Fruit fly (Drosophila melanogaster) whole organism, embryonic: ENCODE measurements around the gene CG14424.
A peak's percentile ranks its signal among the peaks of the same experiment; 100 is the strongest.

Experiments
- Abd-B ChIP-seq: fragments of 200-800 bp; sonication (Bioruptor generic); optimal IDR thresholded peaks from 2 replicates; lab custom pipeline; 2018; ENCODE audit warnings: missing biosample characterization, mild to moderate bottlenecking, missing genetic modification characterization, moderate library complexity
- Ada2b ChIP-seq: fragments of 200-800 bp; sonication (Bioruptor generic); IDR thresholded peaks from 2 replicates; pipeline ENCODE4 v1.3.6; 2022; ENCODE audit warnings: missing biosample characterization, missing genetic modification characterization
- Adf1 ChIP-seq: fragments of 200-800 bp; sonication (Bioruptor generic); IDR thresholded peaks from 2 replicates; pipeline ENCODE4 v1.3.6; 2022; ENCODE audit warnings: missing biosample characterization, missing genetic modification characterization
- Antp ChIP-seq: fragments of 200-800 bp; sonication (Bioruptor generic); optimal IDR thresholded peaks from 3 replicates; lab custom pipeline; 2016; ENCODE audit warnings: missing biosample characterization, missing genetic modification characterization
- Atf-2 ChIP-seq: fragments of 200-800 bp; sonication (Bioruptor generic); optimal IDR thresholded peaks from 2 replicates; lab custom pipeline; 2016; ENCODE audit warnings: missing biosample characterization, missing genetic modification characterization
- BEAF-32 ChIP-seq: fragments of 200-800 bp; sonication (Bioruptor generic); optimal IDR thresholded peaks from 3 replicates; lab custom pipeline; 2017; ENCODE audit warnings: missing biosample characterization, missing genetic modification characterization, mild to moderate bottlenecking, moderate library complexity, missing genetic modification reagents
- Blimp-1 ChIP-seq: fragments of 200-800 bp; sonication (Bioruptor generic); optimal IDR thresholded peaks from 3 replicates; lab custom pipeline; 2018; ENCODE audit warnings: missing biosample characterization, missing genetic modification characterization, mild to moderate bottlenecking, moderate library complexity, missing genetic modification reagents
- Bteb2 ChIP-seq: fragments of 200-800 bp; sonication (Bioruptor generic); optimal IDR thresholded peaks from 2 replicates; lab custom pipeline; 2016; ENCODE audit warnings: missing biosample characterization, missing genetic modification characterization
- CG10267 ChIP-seq: fragments of 200-800 bp; sonication (Bioruptor generic); optimal IDR thresholded peaks from 2 replicates; lab custom pipeline; 2018; ENCODE audit warnings: missing biosample characterization, mild to moderate bottlenecking, missing genetic modification characterization, moderate library complexity
- CG11696 ChIP-seq: fragments of 200-800 bp; sonication (Bioruptor generic); IDR thresholded peaks from 2 replicates; pipeline ENCODE4 v1.3.6; 2022; ENCODE audit warnings: missing biosample characterization, missing genetic modification characterization
- CG12155 ChIP-seq: fragments of 200-800 bp; sonication (Bioruptor generic); optimal IDR thresholded peaks from 3 replicates; lab custom pipeline; 2016; ENCODE audit warnings: missing biosample characterization, missing genetic modification characterization
- CG12219 ChIP-seq: fragments of 200-800 bp; sonication (Bioruptor generic); optimal IDR thresholded peaks from 3 replicates; lab custom pipeline; 2018; ENCODE audit warnings: missing biosample characterization, mild to moderate bottlenecking, missing genetic modification characterization
- CG12769 ChIP-seq: fragments of 200-800 bp; sonication (Bioruptor generic); optimal IDR thresholded peaks from 2 replicates; lab custom pipeline; 2019; ENCODE audit warnings: missing biosample characterization, mild to moderate bottlenecking, missing genetic modification characterization, moderate library complexity
- CG17359 ChIP-seq: fragments of 200-800 bp; sonication (Bioruptor generic); optimal IDR thresholded peaks from 3 replicates; lab custom pipeline; 2018; ENCODE audit warnings: missing biosample characterization, mild to moderate bottlenecking, missing genetic modification characterization, moderate library complexity
- CG17385 ChIP-seq: fragments of 200-800 bp; sonication (Bioruptor generic); optimal IDR thresholded peaks from 3 replicates; lab custom pipeline; 2018; ENCODE audit warnings: missing biosample characterization, mild to moderate bottlenecking, missing genetic modification characterization
- CG1832 ChIP-seq: fragments of 200-800 bp; sonication (Bioruptor generic); optimal IDR thresholded peaks from 2 replicates; lab custom pipeline; 2017; ENCODE audit warnings: missing biosample characterization, mild to moderate bottlenecking, missing genetic modification characterization, inconsistent platforms
- CG18476 ChIP-seq: fragments of 200-800 bp; sonication (Bioruptor generic); optimal IDR thresholded peaks from 2 replicates; lab custom pipeline; 2016; ENCODE audit warnings: missing biosample characterization, mild to moderate bottlenecking, missing genetic modification characterization
- CG2129 ChIP-seq: fragments of 200-800 bp; sonication (Bioruptor generic); IDR thresholded peaks from 2 replicates; pipeline ENCODE4 v1.3.6; 2022; ENCODE audit warnings: missing biosample characterization, missing genetic modification characterization; ENCODE audit not compliant: partially characterized antibody
- CG2678 ChIP-seq: fragments of 200-800 bp; sonication (Bioruptor generic); optimal IDR thresholded peaks from 3 replicates; lab custom pipeline; 2019; ENCODE audit warnings: missing biosample characterization, mild to moderate bottlenecking, missing genetic modification characterization, moderate library complexity
- CG30020 ChIP-seq: fragments of 200-800 bp; optimal IDR thresholded peaks from 2 replicates; lab custom pipeline; 2019; ENCODE audit warnings: missing biosample characterization, mild to moderate bottlenecking, missing genetic modification characterization, moderate library complexity
- CG31365 ChIP-seq: fragments of 200-800 bp; sonication (Bioruptor generic); optimal IDR thresholded peaks from 2 replicates; lab custom pipeline; 2018; ENCODE audit warnings: missing biosample characterization, mild to moderate bottlenecking, missing genetic modification characterization
- CG31388 ChIP-seq: fragments of 200-800 bp; sonication (Bioruptor generic); optimal IDR thresholded peaks from 2 replicates; lab custom pipeline; 2016; ENCODE audit warnings: missing biosample characterization, missing genetic modification characterization
- CG3163 ChIP-seq: fragments of 200-800 bp; sonication (Bioruptor generic); optimal IDR thresholded peaks from 3 replicates; lab custom pipeline; 2016; ENCODE audit warnings: missing biosample characterization, missing genetic modification characterization
- CG3726 ChIP-seq: fragments of 200-800 bp; sonication (Bioruptor generic); IDR thresholded peaks from 3 replicates; pipeline ENCODE4, ENCODE4 v1.3.6; 2022; ENCODE audit warnings: missing biosample characterization, missing genetic modification characterization
- CG4707 ChIP-seq: fragments of 200-800 bp; sonication (Bioruptor generic); optimal IDR thresholded peaks from 2 replicates; lab custom pipeline; 2018; ENCODE audit warnings: missing biosample characterization, mild to moderate bottlenecking, missing genetic modification characterization, moderate library complexity
- CG6654 ChIP-seq: fragments of 200-800 bp; sonication (Bioruptor generic); optimal IDR thresholded peaks from 2 replicates; lab custom pipeline; 2017; ENCODE audit warnings: missing biosample characterization, mild to moderate bottlenecking, missing genetic modification characterization
- CG8089 ChIP-seq: fragments of 200-800 bp; sonication (Bioruptor generic); optimal IDR thresholded peaks from 3 replicates; lab custom pipeline; 2016; ENCODE audit warnings: missing biosample characterization, missing genetic modification characterization
- Chrac-16 ChIP-seq: fragments of 200-800 bp; sonication (Bioruptor generic); optimal IDR thresholded peaks from 3 replicates; lab custom pipeline; 2016; ENCODE audit warnings: missing biosample characterization, missing genetic modification characterization
- Fer1 ChIP-seq: fragments of 200-800 bp; sonication (Bioruptor generic); optimal IDR thresholded peaks from 2 replicates; lab custom pipeline; 2017; ENCODE audit warnings: missing biosample characterization, mild to moderate bottlenecking, missing genetic modification characterization
- Gug ChIP-seq: fragments of 200-800 bp; sonication (Bioruptor generic); IDR thresholded peaks from 4 replicates; pipeline ENCODE4 v1.3.6; 2022; ENCODE audit warnings: missing biosample characterization, missing genetic modification characterization
- HLHmδ ChIP-seq: fragments of 200-800 bp; sonication (Bioruptor generic); optimal IDR thresholded peaks from 2 replicates; lab custom pipeline; 2018; ENCODE audit warnings: missing biosample characterization, mild to moderate bottlenecking, missing genetic modification characterization, moderate library complexity
- Pdp1 ChIP-seq, 2 experiments: fragments of 200-800 bp; sonication (Bioruptor generic); optimal IDR thresholded peaks; 3 replicates each; lab custom pipeline; 2016; ENCODE audit warnings: missing biosample characterization in 2 of 2, missing genetic modification characterization in 2 of 2, mild to moderate bottlenecking in 1 of 2, moderate library complexity in 1 of 2
- Sin3A ChIP-seq: fragments of >200 bp; optimal IDR thresholded peaks from 2 replicates; lab custom pipeline; 2018
- bsh ChIP-seq, 2 experiments: fragments of 200-800 bp; sonication (Bioruptor generic); optimal IDR thresholded peaks; 2 replicates each; lab custom pipeline; 2017 to 2018; ENCODE audit warnings: mild to moderate bottlenecking in 2 of 2, missing biosample characterization in 2 of 2, missing genetic modification characterization in 2 of 2, moderate library complexity in 1 of 2
- btn ChIP-seq: fragments of 200-800 bp; sonication (Bioruptor generic); optimal IDR thresholded peaks from 2 replicates; lab custom pipeline; 2016; ENCODE audit warnings: missing biosample characterization, missing genetic modification characterization
- cato ChIP-seq: fragments of 200-800 bp; sonication (Bioruptor generic); optimal IDR thresholded peaks from 2 replicates; lab custom pipeline; 2016; ENCODE audit warnings: missing biosample characterization, missing genetic modification characterization, borderline replicate concordance
- esg ChIP-seq: fragments of 200-800 bp; sonication (Bioruptor generic); conservative IDR thresholded peaks from 2 replicates; pipeline ENCODE4 v1.3.6; 2022; ENCODE audit warnings: missing biosample characterization, missing genetic modification characterization
- ewg ChIP-seq: fragments of 200-800 bp; sonication (Bioruptor generic); optimal IDR thresholded peaks from 3 replicates; lab custom pipeline; 2017; ENCODE audit warnings: mild to moderate bottlenecking, missing biosample characterization, missing genetic modification reagents, missing genetic modification characterization
- exex ChIP-seq: fragments of 200-800 bp; sonication (Bioruptor generic); optimal IDR thresholded peaks from 4 replicates; lab custom pipeline; 2018; ENCODE audit warnings: missing biosample characterization, mild to moderate bottlenecking, missing genetic modification characterization, moderate library complexity
- eyg ChIP-seq: fragments of 200-800 bp; sonication (Bioruptor generic); optimal IDR thresholded peaks from 3 replicates; lab custom pipeline; 2016; ENCODE audit warnings: missing biosample characterization, missing genetic modification characterization
- hb ChIP-seq: fragments of 200-800 bp; sonication (Bioruptor generic); IDR thresholded peaks from 3 replicates; pipeline ENCODE4 v1.3.6; 2022; ENCODE audit warnings: missing biosample characterization, missing genetic modification characterization; ENCODE audit not compliant: partially characterized antibody
- her ChIP-seq: fragments of 200-800 bp; sonication (Bioruptor generic); optimal IDR thresholded peaks from 2 replicates; lab custom pipeline; 2016; ENCODE audit warnings: missing biosample characterization, missing genetic modification characterization
- lilli ChIP-seq: fragments of 200-800 bp; sonication (Bioruptor generic); optimal IDR thresholded peaks from 3 replicates; lab custom pipeline; 2016; ENCODE audit warnings: missing biosample characterization, missing genetic modification characterization
- nom ChIP-seq: fragments of 200-800 bp; sonication (Bioruptor generic); optimal IDR thresholded peaks from 2 replicates; lab custom pipeline; 2017; ENCODE audit warnings: missing biosample characterization, missing genetic modification characterization, mild to moderate bottlenecking, moderate library complexity, missing genetic modification reagents
- prd ChIP-seq, 3 experiments: fragments of >200 bp in 2 of 3; fragments of 200-800 bp in 1 of 3; sonication (Bioruptor generic) in 1 of 3; optimal IDR thresholded peaks in 2 of 3; IDR thresholded peaks in 1 of 3; 2 replicates in 2 of 3; 3 replicates in 1 of 3; pipeline versions ENCODE4 v1.3.6 to Lab custom; 2017 to 2022; ENCODE audit warnings: missing biosample characterization in 1 of 3, missing genetic modification characterization in 1 of 3
- rib ChIP-seq: fragments of 200-800 bp; sonication (Bioruptor generic); IDR thresholded peaks from 2 replicates; pipeline ENCODE4 v1.3.6; 2022; ENCODE audit warnings: missing biosample characterization, missing genetic modification characterization
- shn ChIP-seq: fragments of 200-800 bp; sonication (Bioruptor generic); optimal IDR thresholded peaks from 3 replicates; lab custom pipeline; 2016; ENCODE audit warnings: missing biosample characterization, missing genetic modification characterization
- tll ChIP-seq, 2 experiments: fragments of 200-800 bp in 1 of 2; fragments of >200 bp in 1 of 2; sonication (Bioruptor generic) in 1 of 2; optimal IDR thresholded peaks; 2 replicates each; lab custom pipeline; 2017 to 2019; ENCODE audit warnings: missing biosample characterization in 2 of 2, missing genetic modification characterization in 2 of 2, mild to moderate bottlenecking in 1 of 2, moderate library complexity in 1 of 2
- vnd ChIP-seq: fragments of 200-800 bp; sonication (Bioruptor generic); IDR thresholded peaks from 3 replicates; pipeline ENCODE4 v1.3.6; 2022; ENCODE audit warnings: missing biosample characterization, missing genetic modification characterization; ENCODE audit not compliant: partially characterized antibody
- wek ChIP-seq: fragments of 200-800 bp; sonication (Bioruptor generic); optimal IDR thresholded peaks from 3 replicates; lab custom pipeline; 2018; ENCODE audit warnings: missing biosample characterization, mild to moderate bottlenecking, missing genetic modification characterization, moderate library complexity

CG14424 gene

DNA sequence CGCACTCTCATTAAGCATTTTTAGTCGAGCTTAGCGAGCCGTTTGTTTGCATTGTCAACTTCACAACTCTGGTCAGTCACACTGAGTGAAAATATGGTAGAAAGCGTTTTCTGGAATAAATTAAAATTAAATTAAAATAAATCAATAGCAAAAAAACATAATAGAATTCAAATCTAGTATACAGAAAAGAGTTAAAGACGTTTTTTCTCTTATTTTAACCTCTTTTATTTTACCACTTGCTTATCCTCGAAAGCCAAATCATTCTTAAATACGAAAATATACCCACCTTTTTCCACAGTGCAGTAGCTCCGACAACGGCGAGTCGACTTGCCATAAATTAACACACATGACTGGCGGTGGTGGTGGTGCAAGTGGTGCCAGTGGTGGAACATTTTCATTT is 24.6 kb upstream of the CG14424 start (continued):
- TF ChIP-seq Ada2b (GFP tag; lab: Robert Waterston, UW), result no peak
- no peak for TF ChIP-seq Gug
- TF ChIP-seq hb (GFP tag; lab: Robert Waterston, UW), result no peak
- TF ChIP-seq prd (optimal IDR thresholded peaks at IDR 0.05; lab: Kevin White, UChicago), result no peak
- no peak for TF ChIP-seq prd (GFP tag; IDR thresholded peaks at IDR 0.05; lab: Robert Waterston, UW)
- TF ChIP-seq HLHmδ (GFP tag; lab: Kevin White, UChicago), result no peak
- TF ChIP-seq CG18476 (GFP tag; lab: Kevin White, UChicago), result no peak
- no peak for TF ChIP-seq BEAF-32 (GFP tag; lab: Kevin White, UChicago)
- no peak for TF ChIP-seq nom (GFP tag; lab: Kevin White, UChicago)
- TF ChIP-seq CG31388 (GFP tag; lab: Kevin White, UChicago), result no peak
- no peak for TF ChIP-seq CG12219
- no peak for TF ChIP-seq vnd (GFP tag; lab: Robert Waterston, UW)
- TF ChIP-seq CG17359, result peak; percentile 31
- no peak for TF ChIP-seq CG3163 (GFP tag; lab: Kevin White, UChicago)
- TF ChIP-seq CG30020, result no peak
- no peak for TF ChIP-seq Atf-2
- TF ChIP-seq CG3726 (GFP tag; lab: Robert Waterston, UW), result no peak
- TF ChIP-seq esg (GFP tag; lab: Robert Waterston, UW), result no peak
- no peak for TF ChIP-seq ewg (GFP tag; lab: Kevin White, UChicago)
- TF ChIP-seq CG4707 (GFP tag; lab: Kevin White, UChicago), result no peak
- no peak for TF ChIP-seq CG11696
- no peak for TF ChIP-seq btn
- no peak for TF ChIP-seq Antp (GFP tag; lab: Kevin White, UChicago)
- TF ChIP-seq Bteb2 (GFP tag; lab: Kevin White, UChicago), result no peak
- TF ChIP-seq eyg (GFP tag; lab: Kevin White, UChicago), result no peak
- peak; percentile 59 for TF ChIP-seq CG2678 (tag; lab: Kevin White, UChicago)
- TF ChIP-seq CG17385 (GFP tag; lab: Kevin White, UChicago), result peak; percentile 20
- TF ChIP-seq CG31365 (tag; lab: Kevin White, UChicago), result no peak
- no peak for TF ChIP-seq Chrac-16
- TF ChIP-seq CG2129 (GFP tag; lab: Robert Waterston, UW), result no peak
- TF ChIP-seq CG12155 (GFP tag; lab: Kevin White, UChicago), result no peak
- no peak for TF ChIP-seq tll (GFP tag; optimal IDR thresholded peaks at IDR 0.05; lab: Kevin White, UChicago)
- no peak for TF ChIP-seq her (GFP tag; lab: Kevin White, UChicago)
- TF ChIP-seq CG12769 (tag; lab: Kevin White, UChicago), result no peak
- TF ChIP-seq Adf1 (GFP tag; lab: Robert Waterston, UW), result no peak
- TF ChIP-seq CG8089 (GFP tag; lab: Kevin White, UChicago), result no peak
- no peak for TF ChIP-seq Abd-B (GFP tag; lab: Kevin White, UChicago)
- peak; percentile 26 for TF ChIP-seq CG10267
- TF ChIP-seq exex (tag; lab: Kevin White, UChicago), result no peak
- TF ChIP-seq Blimp-1 (GFP tag; lab: Kevin White, UChicago), result peak; percentile 50
- TF ChIP-seq cato, result no peak
- TF ChIP-seq rib, result no peak
- TF ChIP-seq CG1832 (GFP tag; lab: Kevin White, UChicago), result no peak
- TF ChIP-seq Sin3A (lab: Kevin White, UChicago), result no peak
- no peak for TF ChIP-seq lilli (GFP tag; lab: Kevin White, UChicago)
- no peak for TF ChIP-seq Pdp1 (GFP tag; optimal IDR thresholded peaks at IDR 0.05; lab: Kevin White, UChicago)
- peak in 1 of 2 experiments; percentile 40 for TF ChIP-seq bsh (GFP tag; optimal IDR thresholded peaks at IDR 0.05; lab: Kevin White, UChicago)
- TF ChIP-seq Fer1, result peak; percentile 42
- no peak for TF ChIP-seq CG6654
- no peak for TF ChIP-seq shn
- no peak for TF ChIP-seq wek (GFP tag; lab: Kevin White, UChicago)
